Worm (Caenorhabditis elegans): Measurements from ENCODE around the gene gln-3.

Gene gln-3

DNA sequence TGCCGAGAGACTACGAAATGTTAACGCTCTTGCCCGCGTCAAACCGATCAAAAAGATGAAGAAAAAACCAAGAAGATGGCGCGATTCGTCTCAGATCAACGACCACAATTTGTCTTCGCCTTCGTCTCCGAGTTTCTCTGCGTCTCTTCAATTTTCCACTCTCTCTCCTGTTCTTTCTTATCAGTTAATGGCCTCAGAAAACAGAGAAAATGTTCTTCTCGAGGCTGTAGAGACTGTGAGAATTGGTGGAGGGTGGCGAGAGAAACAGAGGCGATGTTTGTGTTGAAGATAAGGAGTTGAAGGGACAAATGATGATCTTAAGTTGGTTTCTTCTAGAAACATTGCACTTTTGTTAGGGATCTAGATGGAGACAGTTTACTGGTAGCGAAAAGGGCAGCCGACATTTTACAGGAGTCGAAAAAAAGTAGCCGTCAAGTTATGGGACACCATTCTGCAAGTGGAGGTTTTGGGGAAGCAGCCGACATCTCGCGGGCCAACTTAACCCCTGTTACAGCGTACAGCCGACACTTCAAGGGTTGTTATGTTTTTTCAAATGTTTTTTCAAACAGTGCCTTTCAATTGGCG is 10.5 kb upstream of the gln-3 start (continued):
- TF ChIP-seq skn-1 (tag; optimal IDR thresholded peaks at IDR 0.05) (no peak), Y55F3AM.14 (GFP tag; optimal IDR thresholded peaks at IDR 0.05) (peak; percentile 49), lin-13 (GFP tag; optimal IDR thresholded peaks at IDR 0.05) (peak; percentile 46), nhr-12 (tag; optimal IDR thresholded peaks at IDR 0.05) (no peak), sma-9 (GFP tag; optimal IDR thresholded peaks at IDR 0.05) (peak; percentile 94), sma-9 (tag; optimal IDR thresholded peaks at IDR 0.05) (no peak)

DNA sequence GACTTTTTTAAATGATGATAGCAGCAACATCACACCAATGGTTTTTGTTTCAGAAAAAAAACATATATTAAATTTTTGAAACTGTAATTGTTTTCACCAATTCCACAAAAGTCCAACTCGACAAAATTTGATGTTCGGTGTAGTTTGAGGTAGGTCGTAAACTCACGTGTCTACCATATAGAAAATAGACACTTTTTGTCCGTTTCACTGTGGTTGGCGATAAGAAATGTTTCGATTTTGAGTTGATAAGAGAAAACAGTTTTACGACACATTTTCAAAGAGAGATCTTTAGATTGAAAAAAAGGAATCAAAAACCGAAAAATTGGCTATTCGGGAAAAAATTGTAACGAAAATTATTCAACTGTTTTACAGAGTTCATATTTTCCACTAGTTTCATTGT is 8.0 kb upstream of the gln-3 start:
- TF ChIP-seq blmp-1 (tag; optimal IDR thresholded peaks at IDR 0.05; ENCODE audit: insufficient read depth) (no peak), peb-1 (tag; optimal IDR thresholded peaks at IDR 0.05) (no peak), sem-4 (tag; optimal IDR thresholded peaks at IDR 0.05) (no peak), ztf-1 (GFP tag; conservative IDR thresholded peaks at IDR 0.05) (no peak), lsy-2 (tag; optimal IDR thresholded peaks at IDR 0.05) (no peak), ztf-11 (tag; optimal IDR thresholded peaks at IDR 0.05) (no peak), Y55F3AM.14 (GFP tag; optimal IDR thresholded peaks at IDR 0.05) (no peak), ama-1 (optimal IDR thresholded peaks at IDR 0.05) (no peak), crh-2 (tag; optimal IDR thresholded peaks at IDR 0.05) (peak; percentile 53), sma-9 (GFP tag; optimal IDR thresholded peaks at IDR 0.05) (peak; percentile 78), sma-9 (tag; optimal IDR thresholded peaks at IDR 0.05) (no peak), mab-5 (tag; optimal IDR thresholded peaks at IDR 0.05) (no peak), ztf-4 (tag; optimal IDR thresholded peaks at IDR 0.05) (no peak), fos-1 (tag; optimal IDR thresholded peaks at IDR 0.05) (peak; percentile 63)

DNA sequence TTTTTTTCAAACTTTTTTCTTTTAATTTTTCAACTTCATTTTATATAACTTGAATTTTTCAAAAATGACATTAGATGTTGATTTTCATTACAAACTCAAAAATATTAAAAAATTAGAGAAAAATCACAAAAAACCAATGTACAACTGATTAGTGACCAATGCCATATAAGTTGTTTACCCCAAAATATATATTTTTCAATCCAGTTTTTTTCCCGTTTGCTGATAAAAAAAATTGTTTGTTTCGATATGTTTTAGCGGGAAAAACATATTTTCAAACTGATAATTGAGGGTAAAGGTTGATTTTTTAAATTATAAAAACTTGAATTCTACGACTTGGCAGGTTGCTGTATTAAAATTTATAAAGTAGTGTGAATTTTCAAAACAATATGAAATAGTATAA is 6.3 kb upstream of the gln-3 start:
- no peak for TF ChIP-seq ceh-82 (tag; optimal IDR thresholded peaks at IDR 0.05)
- TF ChIP-seq dmd-4 (tag; optimal IDR thresholded peaks at IDR 0.05): no peak
- no peak for TF ChIP-seq Y55F3AM.14 (GFP tag; optimal IDR thresholded peaks at IDR 0.05)
- no peak for TF ChIP-seq gmeb-1 (tag; optimal IDR thresholded peaks at IDR 0.05)
- no peak for TF ChIP-seq ZK546.5 (tag; optimal IDR thresholded peaks at IDR 0.05)
- no peak for TF ChIP-seq mdl-1 (tag; optimal IDR thresholded peaks at IDR 0.05)
- no peak for TF ChIP-seq zag-1 (tag; optimal IDR thresholded peaks at IDR 0.05)
- TF ChIP-seq nhr-10 (tag; optimal IDR thresholded peaks at IDR 0.05): no peak
- TF ChIP-seq fos-1 (tag; optimal IDR thresholded peaks at IDR 0.05): no peak
- TF ChIP-seq elt-1 (tag; optimal IDR thresholded peaks at IDR 0.05): no peak
- no peak for TF ChIP-seq nhr-237 (tag; optimal IDR thresholded peaks at IDR 0.05)
- TF ChIP-seq ztf-4 (tag; optimal IDR thresholded peaks at IDR 0.05): no peak
- TF ChIP-seq nhr-11 (tag; optimal IDR thresholded peaks at IDR 0.05): no peak
- TF ChIP-seq nhr-21 (tag; optimal IDR thresholded peaks at IDR 0.05): no peak
- TF ChIP-seq lin-11 (tag; optimal IDR thresholded peaks at IDR 0.05): no peak
- no peak for TF ChIP-seq peb-1 (tag; optimal IDR thresholded peaks at IDR 0.05)

DNA sequence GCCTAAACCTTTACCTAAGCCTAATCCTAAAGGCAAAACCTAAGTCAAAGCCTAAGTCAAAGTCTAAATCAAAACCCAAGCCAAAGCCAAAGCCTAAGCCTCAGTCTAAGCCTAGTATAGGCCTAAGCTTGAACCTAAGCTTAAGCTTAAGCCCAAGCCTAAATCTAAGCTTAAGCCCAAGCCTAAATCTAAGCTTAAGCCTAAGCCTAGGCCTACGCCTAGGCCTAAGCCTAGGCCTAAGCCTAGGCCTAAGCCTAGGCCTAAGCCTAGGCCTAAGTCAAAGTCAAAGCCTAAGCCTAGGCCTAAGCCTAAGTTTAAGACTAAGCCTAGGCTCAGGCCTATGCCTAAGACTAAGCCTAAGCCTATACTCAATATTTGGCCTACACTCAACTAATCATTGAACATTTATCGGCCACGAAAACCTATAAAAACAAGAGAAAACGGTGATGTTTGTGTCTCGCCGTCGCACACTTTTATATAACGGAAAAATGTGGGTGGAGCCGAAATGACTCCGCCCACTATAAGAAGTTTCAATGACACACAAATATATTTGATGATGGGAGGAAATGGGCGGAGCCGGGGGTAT is 2.4 kb upstream of the gln-3 start:
- peak; percentile 91 for TF ChIP-seq ama-1 (optimal IDR thresholded peaks at IDR 0.05)
- TF ChIP-seq gmeb-1 (tag; optimal IDR thresholded peaks at IDR 0.05): no peak
- TF ChIP-seq C34F6.9 (tag; optimal IDR thresholded peaks at IDR 0.05): no peak
- no peak for TF ChIP-seq mab-5 (tag; optimal IDR thresholded peaks at IDR 0.05)
- TF ChIP-seq sem-4 (tag; optimal IDR thresholded peaks at IDR 0.05): no peak
- TF ChIP-seq sma-9 (GFP tag; optimal IDR thresholded peaks at IDR 0.05): peak; percentile 2
- TF ChIP-seq sma-9 (tag; optimal IDR thresholded peaks at IDR 0.05): no peak
- no peak for TF ChIP-seq dmd-4 (tag; optimal IDR thresholded peaks at IDR 0.05)
- no peak for TF ChIP-seq unc-39 (tag; optimal IDR thresholded peaks at IDR 0.05)
- TF ChIP-seq snpc-4 (tag; optimal IDR thresholded peaks at IDR 0.05): no peak
- TF ChIP-seq fos-1 (tag; optimal IDR thresholded peaks at IDR 0.05): no peak
- TF ChIP-seq Y55F3AM.14 (GFP tag; optimal IDR thresholded peaks at IDR 0.05): no peak
- TF ChIP-seq nhr-6 (tag; optimal IDR thresholded peaks at IDR 0.05): no peak
- no peak for TF ChIP-seq alr-1 (tag; optimal IDR thresholded peaks at IDR 0.05)
- no peak for TF ChIP-seq nhr-129 (tag; optimal IDR thresholded peaks at IDR 0.05)

DNA sequence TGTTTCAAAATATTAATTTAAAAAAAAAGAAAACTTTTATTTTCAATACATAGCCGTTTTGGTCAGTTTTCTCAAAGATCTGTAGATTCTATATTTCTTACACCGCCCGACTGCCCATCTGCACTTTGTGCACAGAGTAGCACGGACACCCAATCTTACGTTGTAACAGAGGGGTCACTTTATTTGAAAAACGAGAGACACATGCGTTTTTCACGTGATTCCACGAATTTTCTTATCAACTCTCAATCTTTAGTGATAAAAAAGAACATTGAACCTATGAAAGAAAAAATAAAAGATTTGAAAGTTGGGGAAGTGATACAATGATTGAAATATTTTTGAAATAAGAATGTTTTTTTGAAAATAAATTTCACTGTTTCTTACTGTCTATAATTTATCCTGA is 848 bp upstream of the gln-3 start:
- TF ChIP-seq ztf-11 (tag; optimal IDR thresholded peaks at IDR 0.05) (no peak), ceh-82 (tag; optimal IDR thresholded peaks at IDR 0.05) (no peak), nhr-23 (tag; optimal IDR thresholded peaks at IDR 0.05) (no peak), gmeb-1 (tag; optimal IDR thresholded peaks at IDR 0.05) (peak; percentile 1), sem-4 (tag; optimal IDR thresholded peaks at IDR 0.05) (no peak), nhr-6 (tag; optimal IDR thresholded peaks at IDR 0.05) (no peak), mdl-1 (tag; optimal IDR thresholded peaks at IDR 0.05) (no peak), crh-2 (tag; optimal IDR thresholded peaks at IDR 0.05) (no peak), lsy-2 (tag; optimal IDR thresholded peaks at IDR 0.05) (no peak), nhr-25 (tag; optimal IDR thresholded peaks at IDR 0.05) (no peak), nhr-12 (tag; optimal IDR thresholded peaks at IDR 0.05) (no peak), nhr-11 (tag; optimal IDR thresholded peaks at IDR 0.05) (no peak), ceh-16 (tag; optimal IDR thresholded peaks at IDR 0.05) (no peak), blmp-1 (tag; optimal IDR thresholded peaks at IDR 0.05; ENCODE audit: insufficient read depth) (no peak), elt-1 (tag; optimal IDR thresholded peaks at IDR 0.05) (no peak), lin-13 (GFP tag; optimal IDR thresholded peaks at IDR 0.05) (no peak), alr-1 (tag; optimal IDR thresholded peaks at IDR 0.05) (no peak), sma-3 (GFP tag; optimal IDR thresholded peaks at IDR 0.05) (peak; percentile 4), zag-1 (tag; optimal IDR thresholded peaks at IDR 0.05) (no peak), nhr-10 (tag; optimal IDR thresholded peaks at IDR 0.05) (no peak), lin-39 (tag; optimal IDR thresholded peaks at IDR 0.05) (no peak), egl-27 (tag; optimal IDR thresholded peaks at IDR 0.05) (no peak), unc-55 (GFP tag; optimal IDR thresholded peaks at IDR 0.05) (no peak), unc-62 (GFP tag; optimal IDR thresholded peaks at IDR 0.05) (no peak)
